Worm (Caenorhabditis elegans) whole organism, young adult: Measurements from ENCODE around the gene Y51A2B.6.
"Not testable (repeated sequence)": the region's sequence is repeated elsewhere in the genome, so short reads cannot be mapped to it uniquely, and the experiment has no call there.

Source experiments
- madf-3 ChIP-seq: fragments of 200-800 bp; sonication (Bioruptor generic); IDR thresholded peaks from 2 replicates; pipeline ENCODE4 v1.3.6; 2022; ENCODE audit warnings: missing genetic modification reagents, missing genetic modification characterization, missing compliant biosample characterization
- zim-3 ChIP-seq: sonication (generic microtip); optimal IDR thresholded peaks from 2 replicates; lab custom pipeline; 2017; ENCODE audit warnings: mild to moderate bottlenecking, missing genetic modification characterization, moderate library complexity, missing compliant biosample characterization

DNA sequence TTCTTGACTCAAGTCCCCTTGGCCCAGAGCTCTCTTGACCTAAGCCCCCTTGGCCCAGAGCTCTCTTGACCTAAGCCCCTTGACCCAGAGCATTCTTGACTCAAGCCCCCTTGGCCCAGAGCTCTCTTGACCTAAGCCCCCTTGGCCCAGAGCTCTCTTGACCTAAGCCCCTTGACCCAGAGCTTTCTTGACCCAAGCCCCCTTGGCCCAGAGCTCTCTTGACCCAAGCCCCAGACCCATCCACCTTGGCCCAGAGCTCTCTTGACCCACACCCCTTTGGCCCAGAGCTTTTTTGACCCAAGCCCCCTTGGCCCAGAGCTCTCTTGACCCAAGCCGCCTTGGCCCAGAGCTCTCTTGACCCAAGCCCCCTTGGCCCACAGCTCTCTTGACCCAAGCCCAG is 21.8 kb upstream of the Y51A2B.6 start:
- TF ChIP-seq madf-3; zim-3 (tag; lab: Kevin White, UChicago): not testable (repeated sequence)
